Fruit fly (Drosophila melanogaster) whole organism, prepupa: ENCODE data around the gene CG43886.

Experiments
- Blimp-1 ChIP-seq: fragments of 200-800 bp; sonication (Bioruptor generic); optimal IDR thresholded peaks from 3 replicates; lab custom pipeline; 2017; ENCODE audit warnings: missing biosample characterization, missing genetic modification characterization, mild to moderate bottlenecking, moderate library complexity, missing genetic modification reagents
- CG10631 ChIP-seq: fragments of 200-800 bp; sonication (Bioruptor generic); optimal IDR thresholded peaks from 2 replicates; lab custom pipeline; 2016; ENCODE audit warnings: missing biosample characterization, missing genetic modification characterization
- CG10669 ChIP-seq: fragments of 200-800 bp; sonication (Bioruptor generic); optimal IDR thresholded peaks from 3 replicates; lab custom pipeline; 2018; ENCODE audit warnings: missing biosample characterization, mild to moderate bottlenecking, missing genetic modification characterization, moderate library complexity
- CG11762 ChIP-seq: fragments of 200-800 bp; sonication (Bioruptor generic); optimal IDR thresholded peaks from 3 replicates; lab custom pipeline; 2016; ENCODE audit warnings: missing biosample characterization, missing genetic modification characterization; ENCODE audit not compliant: insufficient read depth
- CG11902 ChIP-seq: fragments of 200-800 bp; sonication (Bioruptor generic); optimal IDR thresholded peaks from 3 replicates; lab custom pipeline; 2016; ENCODE audit warnings: missing biosample characterization, missing genetic modification characterization
- CG15336 ChIP-seq: fragments of 200-800 bp; sonication (Bioruptor generic); IDR thresholded peaks from 2 replicates; pipeline ENCODE4 v1.3.6; 2022; ENCODE audit warnings: missing biosample characterization, missing genetic modification characterization
- CG1621 ChIP-seq: fragments of 200-800 bp; sonication (Bioruptor generic); optimal IDR thresholded peaks from 3 replicates; lab custom pipeline; 2018; ENCODE audit warnings: missing biosample characterization, mild to moderate bottlenecking, missing genetic modification characterization
- CG3032 ChIP-seq: fragments of 200-800 bp; optimal IDR thresholded peaks from 2 replicates; lab custom pipeline; 2019; ENCODE audit warnings: missing biosample characterization, mild to moderate bottlenecking, missing genetic modification characterization, moderate library complexity
- CG31627 ChIP-seq: fragments of 200-800 bp; sonication (Bioruptor generic); optimal IDR thresholded peaks from 3 replicates; lab custom pipeline; 2016; ENCODE audit warnings: missing biosample characterization, missing genetic modification characterization
- CG34406 ChIP-seq: fragments of 200-800 bp; sonication (Bioruptor generic); optimal IDR thresholded peaks from 3 replicates; lab custom pipeline; 2016; ENCODE audit warnings: missing biosample characterization, missing genetic modification characterization
- CG3919 ChIP-seq: fragments of 200-800 bp; sonication (Bioruptor generic); optimal IDR thresholded peaks from 3 replicates; lab custom pipeline; 2016; ENCODE audit warnings: missing biosample characterization, missing genetic modification characterization
- CG4318 ChIP-seq: fragments of 200-800 bp; sonication (Bioruptor generic); optimal IDR thresholded peaks from 3 replicates; lab custom pipeline; 2017; ENCODE audit warnings: missing biosample characterization, mild to moderate bottlenecking, missing genetic modification characterization
- CG6163 ChIP-seq: fragments of 200-800 bp; sonication (Bioruptor generic); IDR thresholded peaks from 3 replicates; pipeline ENCODE4 v1.3.6; 2022; ENCODE audit warnings: missing biosample characterization, missing genetic modification characterization
- CG6276 ChIP-seq: fragments of 200-800 bp; sonication (Bioruptor generic); optimal IDR thresholded peaks from 2 replicates; lab custom pipeline; 2017; ENCODE audit warnings: missing biosample characterization, mild to moderate bottlenecking, missing genetic modification characterization
- CG6854 ChIP-seq: fragments of 200-800 bp; sonication (Bioruptor generic); optimal IDR thresholded peaks from 2 replicates; lab custom pipeline; 2017; ENCODE audit warnings: missing biosample characterization, mild to moderate bottlenecking, missing genetic modification characterization
- CG7368 ChIP-seq: fragments of 200-800 bp; sonication (Bioruptor generic); optimal IDR thresholded peaks from 3 replicates; lab custom pipeline; 2016; ENCODE audit warnings: missing biosample characterization, missing genetic modification characterization
- CG8119 ChIP-seq: fragments of 200-800 bp; sonication (Bioruptor generic); IDR thresholded peaks from 3 replicates; pipeline ENCODE4 v1.3.6; 2022; ENCODE audit warnings: missing biosample characterization, missing genetic modification characterization
- CG9139 ChIP-seq: fragments of 200-800 bp; sonication (Bioruptor generic); optimal IDR thresholded peaks from 3 replicates; lab custom pipeline; 2017; ENCODE audit warnings: missing biosample characterization, mild to moderate bottlenecking, missing genetic modification characterization
- Eip75B ChIP-seq: fragments of 200-800 bp; sonication (Bioruptor generic); optimal IDR thresholded peaks from 3 replicates; lab custom pipeline; 2016; ENCODE audit warnings: missing biosample characterization, missing genetic modification characterization
- Eip78C ChIP-seq: fragments of 200-800 bp; sonication (Bioruptor generic); peaks from one replicate; lab custom pipeline; 2016; ENCODE audit warnings: missing biosample characterization, missing genetic modification characterization
- Eip93F ChIP-seq: fragments of 200-800 bp; sonication (Bioruptor generic); optimal IDR thresholded peaks from 2 replicates; lab custom pipeline; 2016; ENCODE audit warnings: missing biosample characterization, mild to moderate bottlenecking, missing genetic modification characterization
- Ets21C ChIP-seq: fragments of 200-800 bp; sonication (Bioruptor generic); optimal IDR thresholded peaks from 3 replicates; lab custom pipeline; 2016; ENCODE audit warnings: missing biosample characterization, missing genetic modification characterization
- Ets96B ChIP-seq: fragments of 200-800 bp; optimal IDR thresholded peaks from 2 replicates; lab custom pipeline; 2019; ENCODE audit warnings: missing biosample characterization, mild to moderate bottlenecking, missing genetic modification characterization, moderate library complexity
- Hr39 ChIP-seq: fragments of 200-800 bp; sonication (Bioruptor generic); optimal IDR thresholded peaks from 2 replicates; lab custom pipeline; 2016; ENCODE audit warnings: missing biosample characterization, missing genetic modification characterization
- Hr4 ChIP-seq: fragments of 200-800 bp; sonication (Bioruptor generic); optimal IDR thresholded peaks from 3 replicates; lab custom pipeline; 2016; ENCODE audit warnings: missing biosample characterization, missing genetic modification characterization
- Lpt ChIP-seq: fragments of 200-800 bp; sonication (Bioruptor generic); optimal IDR thresholded peaks from 3 replicates; lab custom pipeline; 2016; ENCODE audit warnings: missing biosample characterization, missing genetic modification characterization
- Smox ChIP-seq: fragments of 200-800 bp; sonication (Bioruptor generic); optimal IDR thresholded peaks from 3 replicates; lab custom pipeline; 2016; ENCODE audit warnings: missing biosample characterization, missing genetic modification characterization
- Sox15 ChIP-seq: fragments of 200-800 bp; sonication (Bioruptor generic); optimal IDR thresholded peaks from 3 replicates; lab custom pipeline; 2016; ENCODE audit warnings: missing biosample characterization, missing genetic modification characterization
- cyc ChIP-seq: fragments of 200-800 bp; sonication (Bioruptor generic); optimal IDR thresholded peaks from 3 replicates; lab custom pipeline; 2016; ENCODE audit warnings: missing biosample characterization, missing genetic modification characterization
- dac ChIP-seq: fragments of 200-800 bp; sonication (Bioruptor generic); optimal IDR thresholded peaks from 2 replicates; lab custom pipeline; 2017; ENCODE audit warnings: missing biosample characterization, mild to moderate bottlenecking, missing genetic modification characterization
- dsx ChIP-seq: fragments of 200-800 bp; optimal IDR thresholded peaks from 3 replicates; lab custom pipeline; 2019; ENCODE audit warnings: missing biosample characterization, mild to moderate bottlenecking, missing genetic modification characterization, moderate library complexity; ENCODE audit not compliant: poor library complexity, severe bottlenecking
- esn ChIP-seq: fragments of 200-800 bp; sonication (Bioruptor generic); optimal IDR thresholded peaks from 2 replicates; lab custom pipeline; 2016; ENCODE audit warnings: missing biosample characterization, mild to moderate bottlenecking, missing genetic modification characterization, moderate library complexity
- fd59A ChIP-seq: fragments of 200-800 bp; sonication (Bioruptor generic); optimal IDR thresholded peaks from 2 replicates; lab custom pipeline; 2017; ENCODE audit warnings: missing biosample characterization, mild to moderate bottlenecking, missing genetic modification characterization, missing genetic modification reagents
- fd85E ChIP-seq: fragments of 200-800 bp; sonication (Bioruptor generic); optimal IDR thresholded peaks from 3 replicates; lab custom pipeline; 2016; ENCODE audit warnings: missing biosample characterization, missing genetic modification characterization
- lz ChIP-seq: fragments of 200-800 bp; sonication (Bioruptor generic); optimal IDR thresholded peaks from 3 replicates; lab custom pipeline; 2016; ENCODE audit warnings: missing biosample characterization, missing genetic modification characterization
- net ChIP-seq: fragments of 200-800 bp; sonication (Bioruptor generic); optimal IDR thresholded peaks from 3 replicates; lab custom pipeline; 2016; ENCODE audit warnings: missing biosample characterization, missing genetic modification characterization
- pdm3 ChIP-seq: fragments of 200-800 bp; sonication (Bioruptor generic); optimal IDR thresholded peaks from 3 replicates; lab custom pipeline; 2016; ENCODE audit warnings: missing biosample characterization, missing genetic modification characterization
- salr ChIP-seq, 2 experiments: fragments of 200-800 bp; sonication (Bioruptor generic); optimal IDR thresholded peaks; 3 replicates each; lab custom pipeline; 2016 to 2018; ENCODE audit warnings: missing biosample characterization in 2 of 2, missing genetic modification characterization in 2 of 2, mild to moderate bottlenecking in 1 of 2
- spab ChIP-seq: fragments of 200-800 bp; sonication (Bioruptor generic); optimal IDR thresholded peaks from 2 replicates; lab custom pipeline; 2017; ENCODE audit warnings: missing biosample characterization, mild to moderate bottlenecking, missing genetic modification characterization, missing genetic modification reagents
- ss ChIP-seq, 2 experiments: fragments of 200-800 bp; sonication (Bioruptor generic); optimal IDR thresholded peaks; 2 replicates in 1 of 2; 3 replicates in 1 of 2; lab custom pipeline; 2017 to 2018; ENCODE audit warnings: mild to moderate bottlenecking in 2 of 2, missing biosample characterization in 2 of 2, missing genetic modification characterization in 2 of 2, moderate library complexity in 1 of 2
- svp ChIP-seq: fragments of 200-800 bp; sonication (Bioruptor generic); peaks from one replicate; lab custom pipeline; 2016; ENCODE audit warnings: missing biosample characterization, missing genetic modification characterization
- topi ChIP-seq: fragments of 200-800 bp; sonication (Bioruptor generic); optimal IDR thresholded peaks from 3 replicates; lab custom pipeline; 2016; ENCODE audit warnings: missing biosample characterization, missing genetic modification characterization
- vri ChIP-seq: fragments of 200-800 bp; sonication (Bioruptor generic); optimal IDR thresholded peaks from 3 replicates; lab custom pipeline; 2016; ENCODE audit warnings: missing biosample characterization, mild to moderate bottlenecking, missing genetic modification characterization

The CG43886 gene

DNA sequence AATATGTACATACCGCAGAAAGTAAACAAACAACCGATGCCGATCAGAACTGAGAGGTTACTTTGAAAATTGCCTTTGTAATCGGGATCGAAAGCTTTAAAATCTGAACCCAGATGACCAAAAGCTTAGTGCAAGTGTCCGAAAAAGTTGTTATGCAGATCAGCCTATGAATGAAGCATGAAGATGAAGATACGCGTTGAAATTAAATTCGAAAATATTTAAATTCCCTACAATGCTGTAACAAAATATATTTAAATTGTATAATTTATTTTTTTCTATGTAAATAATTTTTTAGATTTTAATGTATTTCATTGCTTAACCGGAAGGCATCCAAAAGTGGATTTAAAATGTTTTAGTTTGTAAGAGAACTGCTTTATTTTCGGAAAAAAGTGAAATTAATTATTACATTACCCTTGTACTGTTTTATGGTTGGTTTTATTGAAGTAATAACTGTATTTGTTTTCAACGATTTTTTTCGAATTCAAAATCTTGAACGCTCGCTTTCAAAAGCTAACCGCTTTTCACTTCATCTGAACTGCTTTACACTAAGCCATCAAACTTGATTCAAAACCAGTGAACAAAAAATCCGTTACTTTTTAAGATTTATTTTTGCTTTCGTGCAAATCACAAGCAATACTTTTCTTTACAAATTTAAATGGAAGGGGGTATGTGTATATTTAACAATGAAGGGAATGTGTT, at the start of gene CG43886:
Gene CG43886 (minus strand): TSS at position 51 of the 699 bp plus-strand sequence.
- TF ChIP-seq CG15336 (GFP tag; lab: Robert Waterston, UW) (no peak), CG6854 (GFP tag; lab: Kevin White, UChicago) (no peak), Eip78C (GFP tag; lab: Kevin White, UChicago) (no peak), Sox15 (GFP tag; lab: Kevin White, UChicago) (no peak), Blimp-1 (GFP tag; lab: Kevin White, UChicago) (no peak), fd85E (GFP tag; lab: Kevin White, UChicago) (no peak), Eip93F (GFP tag; lab: Kevin White, UChicago) (no peak), esn (no peak), vri (GFP tag; lab: Kevin White, UChicago) (no peak), Lpt (GFP tag; lab: Kevin White, UChicago) (no peak)

DNA sequence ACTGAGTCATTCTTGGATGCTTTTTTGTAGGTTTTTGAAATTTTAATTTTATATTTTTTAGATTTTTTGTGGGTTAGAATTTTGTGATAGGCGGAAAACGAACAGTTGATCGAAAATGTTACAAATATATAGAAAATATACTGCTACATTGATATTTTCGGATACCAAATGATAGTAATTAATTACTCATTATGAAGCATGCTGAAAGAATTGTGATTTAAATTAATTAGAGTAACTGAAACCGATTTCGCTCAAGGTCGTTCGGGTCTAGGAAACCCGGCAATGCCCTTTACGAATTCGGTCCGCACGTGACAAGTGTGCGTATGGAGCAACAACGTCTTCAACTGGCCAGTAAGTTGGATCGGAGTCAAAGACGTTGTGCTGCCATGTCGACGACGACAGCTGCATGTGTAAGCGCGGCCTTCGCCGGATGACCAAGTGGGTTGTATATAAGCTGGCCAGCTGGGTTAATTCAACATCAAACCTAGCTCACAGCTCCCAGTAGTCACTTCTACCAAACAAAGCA, 42.8 kb upstream of the CG43886 start, which contains the start of the genes CG7366 and CG13679:
Gene CG7366 (minus strand): TSS at position 101 of the 526 bp plus-strand sequence.
Gene CG13679 (plus strand): TSS at position 476 of the 526 bp plus-strand sequence.
- TF ChIP-seq topi (GFP tag; lab: Kevin White, UChicago) (no peak), CG1621 (tag; lab: Kevin White, UChicago) (no peak), CG7368 (GFP tag; lab: Kevin White, UChicago) (no peak), Smox (no peak), CG6163 (GFP tag; lab: Robert Waterston, UW) (no peak), Eip75B (no peak)

DNA sequence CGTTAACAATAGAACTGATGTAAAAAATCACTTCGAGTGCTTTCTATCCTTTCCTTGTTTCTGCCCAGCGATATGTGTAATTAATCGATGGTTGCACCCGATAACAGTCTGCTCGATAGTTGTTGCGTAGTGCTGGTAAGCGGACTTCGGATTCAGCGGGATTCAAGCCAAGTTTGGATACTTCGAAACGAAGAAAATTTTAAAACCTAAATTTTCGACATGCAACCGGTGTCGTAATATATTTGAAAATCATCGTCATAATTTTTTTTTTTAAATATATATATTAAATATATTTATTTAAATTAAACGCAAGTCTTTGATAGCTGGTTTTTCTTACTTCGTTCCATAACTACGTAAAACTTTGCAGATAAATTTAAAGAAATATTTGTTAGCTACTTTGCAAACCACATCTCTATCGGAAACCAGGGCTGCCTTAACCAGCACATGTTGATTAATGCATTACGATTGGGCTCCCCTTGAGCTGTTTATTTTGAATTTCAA, 38.3 kb upstream of the CG43886 start, which contains the start of the genes UbcE2M and Dhps:
Gene UbcE2M (minus strand): TSS at position 209 of the 501 bp plus-strand sequence.
Gene Dhps (plus strand): TSS at position 429 of the 501 bp plus-strand sequence.
- TF ChIP-seq CG11902 (peak; percentile 60), ss (GFP tag; optimal IDR thresholded peaks at IDR 0.05; lab: Kevin White, UChicago) (no peak), Hr4 (GFP tag; lab: Kevin White, UChicago) (no peak), fd59A (GFP tag; lab: Kevin White, UChicago) (no peak), Lpt (GFP tag; lab: Kevin White, UChicago) (no peak), vri (GFP tag; lab: Kevin White, UChicago) (no peak), CG6163 (GFP tag; lab: Robert Waterston, UW) (peak; percentile 62; the same call in 1 of the 3 replicates), CG6276 (no peak), spab (GFP tag; lab: Kevin White, UChicago) (no peak), cyc (GFP tag; lab: Kevin White, UChicago) (peak; percentile 69), CG34406 (no peak), dac (GFP tag; lab: Kevin White, UChicago) (no peak), CG3919 (GFP tag; lab: Kevin White, UChicago) (no peak), Ets21C (GFP tag; lab: Kevin White, UChicago) (no peak), dsx (no peak), CG31627 (peak; percentile 74), CG3032 (tag; lab: Kevin White, UChicago) (peak; percentile 69), esn (peak; percentile 63), CG4318 (GFP tag; lab: Kevin White, UChicago) (no peak), net (GFP tag; lab: Kevin White, UChicago) (no peak), CG6854 (GFP tag; lab: Kevin White, UChicago) (no peak), fd85E (GFP tag; lab: Kevin White, UChicago) (no peak), CG11762 (GFP tag; lab: Kevin White, UChicago) (peak; percentile 34), Eip78C (GFP tag; lab: Kevin White, UChicago) (no peak), salr (GFP tag; optimal IDR thresholded peaks at IDR 0.05; lab: Kevin White, UChicago) (peak in 1 of 2 experiments; percentile 6), Hr39 (GFP tag; lab: Kevin White, UChicago) (peak; percentile 29), Eip93F (GFP tag; lab: Kevin White, UChicago) (peak; percentile 10), lz (GFP tag; lab: Kevin White, UChicago) (peak; percentile 73), Ets96B (tag; lab: Kevin White, UChicago) (peak; percentile 65), CG15336 (GFP tag; lab: Robert Waterston, UW) (peak; percentile 55), CG10631 (GFP tag; lab: Kevin White, UChicago) (peak; percentile 89), pdm3 (GFP tag; lab: Kevin White, UChicago) (no peak), Smox (no peak), Eip75B (no peak), svp (GFP tag; lab: Kevin White, UChicago) (no peak), topi (GFP tag; lab: Kevin White, UChicago) (no peak), CG9139 (GFP tag; lab: Kevin White, UChicago) (no peak), CG8119 (GFP tag; lab: Robert Waterston, UW) (no peak), CG10669 (GFP tag; lab: Kevin White, UChicago) (no peak), CG7368 (GFP tag; lab: Kevin White, UChicago) (no peak)
